Fruit fly (Drosophila melanogaster): ENCODE measurements around the gene PKD.

The PKD gene

dm6 chr3R:18274328-18275098 is 39.7 kb downstream of the PKD start, which contains the start of the genes Vps39 and eIF1A:
Vps39 (minus strand) TSS chr3R:18274446.
eIF1A (plus strand) TSS chr3R:18274665.
- peak; percentile 40 for TF ChIP-seq CG17801 (GFP tag; optimal IDR thresholded peaks at IDR 0.05; ENCODE audit: partially characterized antibody)

- TF ChIP-seq CG17801 (GFP tag; optimal IDR thresholded peaks at IDR 0.05; ENCODE audit: partially characterized antibody): no peak
Measured at dm6 chr3R:18269744-18270348, 44.4 kb downstream of the PKD start.

- no peak for TF ChIP-seq CG17801 (GFP tag; optimal IDR thresholded peaks at IDR 0.05; ENCODE audit: partially characterized antibody)
Measured at dm6 chr3R:18267489-18267888, 46.7 kb downstream of the PKD start, which contains the start of gene CG18599. CG18599 (plus strand) TSS chr3R:18267789.

dm6 chr3R:18266665-18267064 is 47.5 kb downstream of the PKD start:
- no peak for TF ChIP-seq CG17801 (GFP tag; optimal IDR thresholded peaks at IDR 0.05; ENCODE audit: partially characterized antibody)

dm6 chr3R:18265275-18265674 is 48.9 kb downstream of the PKD start:
- TF ChIP-seq CG17801 (GFP tag; optimal IDR thresholded peaks at IDR 0.05; ENCODE audit: partially characterized antibody): no peak

dm6 chr3R:18261602-18262001 is 52.6 kb downstream of the PKD start:
- TF ChIP-seq CG17801 (GFP tag; optimal IDR thresholded peaks at IDR 0.05; ENCODE audit: partially characterized antibody): no peak

dm6 chr3R:18260016-18260415 is 54.2 kb downstream of the PKD start:
- no peak for TF ChIP-seq CG17801 (GFP tag; optimal IDR thresholded peaks at IDR 0.05; ENCODE audit: partially characterized antibody)

dm6 chr3R:18255281-18255680 is 58.9 kb downstream of the PKD start, which contains the start of the genes Ada2a, Polr2D, Tgs1 and moi:
Ada2a (minus strand) TSS chr3R:18255487.
Polr2D (minus strand) TSS chr3R:18255487.
Tgs1 (plus strand) TSS chr3R:18255530.
moi (plus strand) TSS chr3R:18255530.
- TF ChIP-seq CG17801 (GFP tag; optimal IDR thresholded peaks at IDR 0.05; ENCODE audit: partially characterized antibody): peak; percentile 23

Data from ovary, adult (tissue).